Worm (Caenorhabditis elegans) whole organism, young adult: ENCODE results near the gene F12A10.1.

Experiments
- hsf-1 ChIP-seq: fragments of 200-800 bp; sonication (Bioruptor generic); IDR thresholded peaks from 2 replicates; pipeline ENCODE4 v1.3.6; 2022; ENCODE audit warnings: missing genetic modification reagents, missing genetic modification characterization, missing compliant biosample characterization
- madf-6 ChIP-seq: fragments of 200-800 bp; sonication (Bioruptor generic); IDR thresholded peaks from 2 replicates; pipeline ENCODE4 v1.3.6; 2022; ENCODE audit warnings: missing genetic modification reagents, missing genetic modification characterization, missing compliant biosample characterization
- mes-4 ChIP-seq: sonication (generic microtip); optimal IDR thresholded peaks from 2 replicates; lab custom pipeline; 2016; ENCODE audit warnings: missing genotype, missing genetic modification characterization, missing compliant biosample characterization
- nhr-120 ChIP-seq: fragments of 200-800 bp; sonication (Bioruptor generic); IDR thresholded peaks from 2 replicates; pipeline ENCODE4 v1.3.6; 2022; ENCODE audit warnings: missing genetic modification characterization, missing compliant biosample characterization
- sdz-38 ChIP-seq: sonication (generic microtip); optimal IDR thresholded peaks from 2 replicates; lab custom pipeline; 2016; ENCODE audit warnings: missing genotype, missing genetic modification characterization, missing compliant biosample characterization
- tlf-1 ChIP-seq: fragments of 200-800 bp; sonication (Bioruptor generic); optimal IDR thresholded peaks from 2 replicates; lab custom pipeline; 2018; ENCODE audit warnings: mild to moderate bottlenecking, missing genetic modification characterization, missing compliant biosample characterization
- unc-62 ChIP-seq: fragments of 150-350 bp; optimal IDR thresholded peaks from 2 replicates; lab custom pipeline; 2014; ENCODE audit warnings: missing biosample characterization, missing genetic modification reagents, missing genetic modification characterization
- ztf-6 ChIP-seq: fragments of 200-800 bp; sonication (Bioruptor generic); IDR thresholded peaks from 2 replicates; pipeline ENCODE4 v1.3.6; 2022; ENCODE audit warnings: missing genetic modification reagents, missing genetic modification characterization, missing compliant biosample characterization

DNA sequence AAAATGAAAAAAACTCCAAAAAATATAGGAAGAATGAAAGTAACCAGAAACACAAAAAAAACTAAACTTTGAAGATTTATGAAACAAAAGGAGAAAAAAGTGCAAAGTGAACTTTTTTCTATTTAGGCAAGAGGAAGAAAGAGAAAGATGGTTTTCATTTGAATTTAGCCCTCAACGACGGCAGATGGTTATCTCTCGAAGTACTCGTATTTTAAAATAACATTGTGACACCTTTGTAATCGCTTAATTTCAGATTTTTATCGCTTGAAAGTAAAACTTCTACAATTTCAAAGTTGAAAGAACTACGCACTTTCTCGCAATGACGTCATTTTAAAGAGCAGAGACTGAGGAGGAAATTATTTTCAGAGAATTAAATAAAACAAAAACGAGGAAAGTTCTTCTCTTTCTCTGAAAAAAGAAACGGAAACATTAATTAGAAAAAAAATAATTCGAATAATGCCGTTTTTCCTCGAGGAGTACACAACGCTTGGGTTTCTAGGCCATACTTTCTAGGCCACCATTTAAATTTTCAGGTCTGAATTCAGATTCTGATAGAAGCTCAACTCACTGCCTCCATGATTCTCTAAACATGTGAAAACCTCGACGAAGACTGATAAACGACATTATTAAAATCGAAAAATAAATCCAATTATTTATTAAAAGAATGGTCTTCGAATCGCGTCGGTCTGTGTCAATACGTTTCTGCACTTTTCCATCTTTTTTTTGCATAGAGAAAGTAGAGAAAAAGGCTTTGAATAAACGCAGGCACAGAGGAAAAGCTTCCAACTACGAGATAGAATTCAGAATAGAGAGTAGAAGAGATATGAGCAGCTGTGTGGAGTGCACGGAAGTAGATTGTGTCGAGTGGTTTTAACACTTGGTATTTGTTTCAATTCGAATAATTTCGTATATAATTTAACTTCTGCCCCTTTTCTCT lies 15.3 kb downstream of the F12A10.1 start:
- TF ChIP-seq unc-62 (GFP tag; lab: Kevin White, UChicago) = no peak
- TF ChIP-seq madf-6 (GFP tag; lab: Robert Waterston, UW) = peak; percentile 90
- no peak for TF ChIP-seq ztf-6 (GFP tag; lab: Robert Waterston, UW)
- TF ChIP-seq nhr-120 (GFP tag; lab: Robert Waterston, UW) = no peak
- TF ChIP-seq sdz-38 (tag; lab: Kevin White, UChicago) = no peak
- no peak for TF ChIP-seq hsf-1 (GFP tag; lab: Robert Waterston, UW)
- TF ChIP-seq mes-4 (tag; lab: Kevin White, UChicago) = no peak
- no peak for TF ChIP-seq tlf-1 (GFP tag; lab: Kevin White, UChicago)
